Fruit fly (Drosophila melanogaster) whole organism, prepupa: ENCODE results near the gene Sgs5.

Experiments used
- CG15336 ChIP-seq: fragments of 200-800 bp; sonication (Bioruptor generic); IDR thresholded peaks from 2 replicates; pipeline ENCODE4 v1.3.6; 2022; ENCODE audit warnings: missing biosample characterization, missing genetic modification characterization
- Eip78C ChIP-seq: fragments of 200-800 bp; sonication (Bioruptor generic); peaks from one replicate; lab custom pipeline; 2016; ENCODE audit warnings: missing biosample characterization, missing genetic modification characterization
- Hr39 ChIP-seq: fragments of 200-800 bp; sonication (Bioruptor generic); optimal IDR thresholded peaks from 2 replicates; lab custom pipeline; 2016; ENCODE audit warnings: missing biosample characterization, missing genetic modification characterization
- Met ChIP-seq: fragments of 200-800 bp; sonication (Bioruptor generic); optimal IDR thresholded peaks from 3 replicates; lab custom pipeline; 2016; ENCODE audit warnings: missing biosample characterization, missing genetic modification characterization
- acj6 ChIP-seq: fragments of 200-800 bp; sonication (Bioruptor generic); optimal IDR thresholded peaks from 3 replicates; lab custom pipeline; 2016; ENCODE audit warnings: missing biosample characterization, missing genetic modification characterization
- cyc ChIP-seq: fragments of 200-800 bp; sonication (Bioruptor generic); optimal IDR thresholded peaks from 3 replicates; lab custom pipeline; 2016; ENCODE audit warnings: missing biosample characterization, missing genetic modification characterization

dm6 chr3R:17604880-17605667, 9.9 kb downstream of the Sgs5 start:
- TF ChIP-seq CG15336 (GFP tag; lab: Robert Waterston, UW) = no peak
- TF ChIP-seq Met (GFP tag; lab: Kevin White, UChicago) = no peak
- TF ChIP-seq Eip78C = peak; percentile 9
- no peak for TF ChIP-seq acj6
- TF ChIP-seq Hr39 (GFP tag; lab: Kevin White, UChicago) = no peak
- no peak for TF ChIP-seq cyc (GFP tag; lab: Kevin White, UChicago)
